Worm (Caenorhabditis elegans) whole organism, midembryonic: ENCODE measurements around the gene F15G9.5.
A peak's percentile ranks its signal among the peaks of the same experiment; 100 is the strongest.

ENCODE experiments used
- T22C8.4 ChIP-seq: fragments of 200-800 bp; sonication (Bioruptor generic); IDR thresholded peaks from 2 replicates; pipeline ENCODE4 v1.3.6; 2022; ENCODE audit warnings: missing genetic modification characterization, missing compliant biosample characterization
- cog-1 ChIP-seq: sonication (generic microtip); optimal IDR thresholded peaks from 2 replicates; lab custom pipeline; 2016; ENCODE audit warnings: missing genetic modification characterization, missing compliant biosample characterization
- flt-1 ChIP-seq: fragments of 200-800 bp; sonication (Bioruptor generic); IDR thresholded peaks from 2 replicates; pipeline ENCODE4 v1.3.6; 2022; ENCODE audit warnings: missing genetic modification characterization, missing compliant biosample characterization
- klf-2 ChIP-seq: fragments of 200-800 bp; sonication (Bioruptor generic); conservative IDR thresholded peaks from 2 replicates; pipeline ENCODE4 v1.3.6; 2022; ENCODE audit warnings: missing genetic modification reagents, missing genetic modification characterization, missing compliant biosample characterization
- med-1 ChIP-seq: sonication (generic microtip); optimal IDR thresholded peaks from 2 replicates; lab custom pipeline; 2017; ENCODE audit warnings: missing genetic modification characterization, mild to moderate bottlenecking, missing compliant biosample characterization, antibody characterized with exemption, missing genetic modification reagents; ENCODE audit not compliant: insufficient read depth
- ref-1 ChIP-seq: fragments of 200-800 bp; sonication (Bioruptor generic); conservative IDR thresholded peaks from 2 replicates; pipeline ENCODE4 v1.3.6; 2022; ENCODE audit warnings: missing genetic modification reagents, missing genetic modification characterization, missing compliant biosample characterization
- tab-1 ChIP-seq: fragments of 200-800 bp; sonication (Bioruptor generic); IDR thresholded peaks from 2 replicates; pipeline ENCODE4 v1.3.6; 2022; ENCODE audit warnings: missing genetic modification characterization, missing compliant biosample characterization
- ztf-23 ChIP-seq: fragments of 200-800 bp; sonication (Bioruptor generic); IDR thresholded peaks from 2 replicates; pipeline ENCODE4 v1.3.6; 2022; ENCODE audit warnings: missing genetic modification reagents, missing genetic modification characterization, missing compliant biosample characterization
- ztf-29 ChIP-seq: fragments of 200-800 bp; sonication (Bioruptor generic); IDR thresholded peaks from 2 replicates; pipeline ENCODE4 v1.3.6; 2022; ENCODE audit warnings: missing genetic modification reagents, missing genetic modification characterization, missing compliant biosample characterization

Gene F15G9.5

DNA sequence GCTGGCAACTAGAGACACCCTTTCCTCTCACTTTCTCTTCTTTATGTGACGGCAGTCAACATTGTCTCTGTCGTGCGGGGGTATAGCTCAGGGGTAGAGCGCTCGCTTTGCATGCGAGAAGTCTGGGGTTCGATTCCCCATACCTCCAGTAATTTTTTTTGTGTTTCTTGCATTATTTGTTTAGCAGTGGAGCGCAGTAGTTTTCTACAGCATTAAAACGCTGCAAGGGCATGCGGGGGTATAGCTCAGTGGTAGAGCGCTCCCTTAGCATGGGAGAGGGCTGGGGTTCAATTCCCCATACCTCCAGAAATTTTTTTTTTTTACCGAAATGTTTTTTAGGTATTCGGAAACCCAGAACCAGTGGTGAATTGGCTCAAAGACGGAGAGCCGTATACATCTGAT lies 5.8 kb upstream of the F15G9.5 start:
- TF ChIP-seq klf-2 (GFP tag; lab: Robert Waterston, UW) (peak; percentile 99), ztf-29 (peak; percentile 98), ref-1 (GFP tag; lab: Robert Waterston, UW) (peak; percentile 97), T22C8.4 (peak; percentile 98), med-1 (GFP tag; lab: Kevin White, UChicago) (peak; percentile 78), flt-1 (GFP tag; lab: Robert Waterston, UW) (peak; percentile 99), cog-1 (tag; lab: Kevin White, UChicago) (peak; percentile 98), ztf-23 (GFP tag; lab: Robert Waterston, UW) (peak; percentile 98), tab-1 (GFP tag; lab: Robert Waterston, UW) (peak; percentile 99)

DNA sequence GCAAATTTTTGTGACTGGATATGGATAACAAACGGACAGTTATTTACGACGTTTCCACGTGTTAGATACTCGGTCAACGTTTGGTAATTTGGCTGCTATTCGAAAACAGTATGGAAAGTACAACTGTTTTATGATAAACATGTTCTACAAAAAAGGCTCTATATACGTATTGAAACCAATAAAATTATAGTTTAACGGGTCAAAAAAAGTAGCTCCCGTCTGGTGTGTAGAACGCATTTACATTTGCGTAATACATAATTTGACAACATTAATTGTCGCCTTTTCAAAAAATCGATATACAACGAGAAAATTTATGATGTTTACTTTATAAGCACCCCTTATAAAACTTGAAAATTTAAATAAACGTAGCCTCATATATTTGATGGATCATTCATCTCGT lies 4.4 kb upstream of the F15G9.5 start:
- TF ChIP-seq flt-1 (GFP tag; lab: Robert Waterston, UW) (no peak), cog-1 (tag; lab: Kevin White, UChicago) (no peak), T22C8.4 (no peak), ztf-23 (GFP tag; lab: Robert Waterston, UW) (no peak), ref-1 (GFP tag; lab: Robert Waterston, UW) (no peak)

ce11 chrX:9735479-9735878 lies 2.2 kb downstream of the F15G9.5 start:
- no peak for TF ChIP-seq ztf-23 (GFP tag; lab: Robert Waterston, UW)
- TF ChIP-seq med-1 (GFP tag; lab: Kevin White, UChicago): no peak
- no peak for TF ChIP-seq flt-1 (GFP tag; lab: Robert Waterston, UW)
- TF ChIP-seq ztf-29: no peak
- no peak for TF ChIP-seq ref-1 (GFP tag; lab: Robert Waterston, UW)
- TF ChIP-seq tab-1 (GFP tag; lab: Robert Waterston, UW): no peak
- no peak for TF ChIP-seq cog-1 (tag; lab: Kevin White, UChicago)
- no peak for TF ChIP-seq klf-2 (GFP tag; lab: Robert Waterston, UW)
- TF ChIP-seq T22C8.4: no peak

ce11 chrX:9719070-9719469 lies 18.6 kb downstream of the F15G9.5 start:
- TF ChIP-seq tab-1 (GFP tag; lab: Robert Waterston, UW) (no peak), ztf-29 (no peak), klf-2 (GFP tag; lab: Robert Waterston, UW) (no peak), ztf-23 (GFP tag; lab: Robert Waterston, UW) (no peak), med-1 (GFP tag; lab: Kevin White, UChicago) (no peak), flt-1 (GFP tag; lab: Robert Waterston, UW) (no peak), cog-1 (tag; lab: Kevin White, UChicago) (no peak), T22C8.4 (no peak), ref-1 (GFP tag; lab: Robert Waterston, UW) (no peak)

DNA sequence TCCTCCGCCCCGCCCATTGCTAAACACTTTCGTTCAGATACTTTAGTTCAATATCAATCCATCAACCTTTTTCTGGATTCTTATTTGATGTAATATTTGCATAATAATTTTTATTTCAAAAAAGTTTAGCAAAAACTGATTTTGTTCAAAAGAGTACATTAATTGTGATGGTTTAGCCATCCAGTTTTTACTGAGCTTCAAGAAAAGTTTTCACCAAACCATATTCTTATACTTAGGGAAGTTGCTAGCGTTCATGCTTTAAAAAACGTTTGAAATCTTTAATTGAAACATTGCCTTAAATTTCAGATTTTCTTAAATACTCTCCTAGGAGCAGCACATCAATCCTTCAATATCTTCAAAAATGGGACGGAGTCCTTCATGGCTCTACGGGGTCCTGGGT lies 20.4 kb downstream of the F15G9.5 start, which contains the start of gene him-4:
him-4 (plus strand) TSS at position 301 of the 400 bp plus-strand sequence.
- TF ChIP-seq med-1 (GFP tag; lab: Kevin White, UChicago): no peak
- no peak for TF ChIP-seq tab-1 (GFP tag; lab: Robert Waterston, UW)
- TF ChIP-seq ztf-29: no peak
- no peak for TF ChIP-seq klf-2 (GFP tag; lab: Robert Waterston, UW)
- TF ChIP-seq cog-1 (tag; lab: Kevin White, UChicago): no peak
- no peak for TF ChIP-seq ztf-23 (GFP tag; lab: Robert Waterston, UW)
- TF ChIP-seq ref-1 (GFP tag; lab: Robert Waterston, UW): no peak
- TF ChIP-seq flt-1 (GFP tag; lab: Robert Waterston, UW): no peak
- TF ChIP-seq T22C8.4: no peak

DNA sequence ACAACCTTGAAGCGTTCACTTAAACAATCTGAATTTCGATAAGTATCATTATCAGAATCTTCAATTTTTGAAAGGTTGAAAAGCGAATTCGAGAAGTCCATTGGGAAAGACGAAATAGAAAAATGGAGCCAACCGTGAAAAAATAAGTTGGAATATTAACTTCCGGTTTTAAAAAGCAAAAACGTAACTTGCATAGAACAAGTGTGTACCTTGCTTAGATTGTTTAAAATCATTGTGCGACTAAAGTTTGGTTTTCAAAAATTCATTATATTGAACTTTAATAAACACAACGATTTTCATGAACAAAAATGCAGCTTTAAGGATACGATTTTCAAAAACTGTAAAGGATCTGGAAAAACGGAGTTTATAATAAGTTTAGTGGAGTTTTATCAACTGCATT lies 24.1 kb downstream of the F15G9.5 start, which contains the start of gene F15G9.2:
F15G9.2 (minus strand) TSS at position 101 of the 400 bp plus-strand sequence.
- TF ChIP-seq med-1 (GFP tag; lab: Kevin White, UChicago) (no peak), ref-1 (GFP tag; lab: Robert Waterston, UW) (no peak), flt-1 (GFP tag; lab: Robert Waterston, UW) (no peak), ztf-29 (no peak), klf-2 (GFP tag; lab: Robert Waterston, UW) (no peak)

DNA sequence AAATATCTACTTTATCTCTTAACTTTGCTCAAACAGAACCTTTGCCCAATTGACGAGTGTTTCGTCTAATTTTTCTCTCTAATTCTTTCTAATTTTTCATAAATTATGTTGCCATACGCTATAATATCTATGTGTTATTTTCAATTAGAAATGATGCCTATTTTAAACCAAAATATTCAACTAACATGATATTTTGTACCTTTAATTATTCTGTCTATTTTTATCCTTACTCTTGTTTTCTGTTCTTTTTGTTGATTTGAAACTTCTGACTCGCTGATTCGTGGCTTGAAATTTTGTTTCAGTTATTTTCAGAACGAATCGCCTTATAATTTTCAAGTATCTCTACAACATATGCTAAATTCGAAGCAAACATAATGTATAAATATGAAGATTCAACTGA lies 28.2 kb downstream of the F15G9.5 start, which contains the start of gene F15G9.6:
F15G9.6 (plus strand) TSS at position 301 of the 400 bp plus-strand sequence.
- TF ChIP-seq cog-1 (tag; lab: Kevin White, UChicago) (no peak), ztf-23 (GFP tag; lab: Robert Waterston, UW) (no peak), ztf-29 (no peak), klf-2 (GFP tag; lab: Robert Waterston, UW) (no peak), flt-1 (GFP tag; lab: Robert Waterston, UW) (no peak), T22C8.4 (no peak), tab-1 (GFP tag; lab: Robert Waterston, UW) (no peak), ref-1 (GFP tag; lab: Robert Waterston, UW) (no peak), med-1 (GFP tag; lab: Kevin White, UChicago) (no peak)

- TF ChIP-seq med-1 (GFP tag; lab: Kevin White, UChicago) (no peak), ref-1 (GFP tag; lab: Robert Waterston, UW) (no peak), flt-1 (GFP tag; lab: Robert Waterston, UW) (no peak), klf-2 (GFP tag; lab: Robert Waterston, UW) (no peak), cog-1 (tag; lab: Kevin White, UChicago) (no peak), ztf-23 (GFP tag; lab: Robert Waterston, UW) (no peak), ztf-29 (no peak), T22C8.4 (no peak), tab-1 (GFP tag; lab: Robert Waterston, UW) (no peak)
Measured at ce11 chrX:9706084-9706483, 31.6 kb downstream of the F15G9.5 start, which contains the start of gene F15G9.1. F15G9.1 (plus strand) TSS chrX:9706384.

- no peak for TF ChIP-seq tab-1 (GFP tag; lab: Robert Waterston, UW)
- no peak for TF ChIP-seq ztf-23 (GFP tag; lab: Robert Waterston, UW)
- no peak for TF ChIP-seq cog-1 (tag; lab: Kevin White, UChicago)
- TF ChIP-seq T22C8.4: no peak
- no peak for TF ChIP-seq ref-1 (GFP tag; lab: Robert Waterston, UW)
- no peak for TF ChIP-seq ztf-29
- no peak for TF ChIP-seq med-1 (GFP tag; lab: Kevin White, UChicago)
Measured at ce11 chrX:9705257-9706035, 32.2 kb downstream of the F15G9.5 start.
